Fruit fly (Drosophila melanogaster): ENCODE results near the gene CG2750.

DNA sequence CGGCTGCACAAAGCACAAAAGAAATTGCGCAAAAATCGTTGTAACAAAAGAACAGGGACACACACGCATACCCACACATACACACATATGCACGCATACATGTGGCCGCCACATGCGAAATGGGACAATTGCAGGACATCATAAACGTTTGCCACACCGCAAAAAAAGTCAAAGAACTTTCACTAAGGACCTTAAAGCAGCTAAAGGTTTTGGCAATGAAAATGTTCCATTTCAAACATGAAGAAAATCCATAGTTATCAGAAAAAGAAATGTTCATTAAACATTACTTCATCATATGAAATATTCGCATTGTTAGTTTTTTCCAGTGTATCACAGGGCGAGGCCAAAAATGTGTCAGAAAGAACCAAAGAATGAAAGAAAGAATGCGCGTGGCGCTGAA lies 24.8 kb upstream of the CG2750 start:
- no peak for TF ChIP-seq GATAd (GFP tag; optimal IDR thresholded peaks at IDR 0.05)
- TF ChIP-seq Vsx2 (GFP tag; optimal IDR thresholded peaks at IDR 0.05; ENCODE audit: partially characterized antibody), result no peak
- TF ChIP-seq Jra (GFP tag; optimal IDR thresholded peaks at IDR 0.05), result no peak
- no peak for TF ChIP-seq CG9705 (GFP tag; optimal IDR thresholded peaks at IDR 0.05)
- no peak for TF ChIP-seq dmrt93B (GFP tag; optimal IDR thresholded peaks at IDR 0.05)
- no peak for TF ChIP-seq sv (GFP tag; optimal IDR thresholded peaks at IDR 0.05)
- no peak for TF ChIP-seq Hr78 (GFP tag; optimal IDR thresholded peaks at IDR 0.05)
- TF ChIP-seq foxo (GFP tag; optimal IDR thresholded peaks at IDR 0.05), result peak in 1 of 2 experiments; percentile 9

All from whole organism, wandering third instar larva.